Worm (Caenorhabditis elegans) whole organism, late embryonic: ENCODE data around the gene C42D4.13.

Source experiments
- ceh-14 ChIP-seq: sonication (generic microtip); optimal IDR thresholded peaks from 2 replicates; lab custom pipeline; 2016; ENCODE audit warnings: missing genotype, missing genetic modification characterization, missing compliant biosample characterization
- ceh-22 ChIP-seq: sonication (generic microtip); optimal IDR thresholded peaks from 2 replicates; lab custom pipeline; 2017; ENCODE audit warnings: missing biosample characterization, missing genetic modification characterization
- elt-4 ChIP-seq: sonication (generic microtip); optimal IDR thresholded peaks from 2 replicates; lab custom pipeline; 2016; ENCODE audit warnings: missing genetic modification characterization, missing compliant biosample characterization
- fkh-10 ChIP-seq: fragments of 150-350 bp; optimal IDR thresholded peaks from 2 replicates; lab custom pipeline; 2014; ENCODE audit warnings: missing biosample characterization, missing genetic modification reagents, missing genetic modification characterization
- gmeb-2 ChIP-seq: sonication (generic microtip); optimal IDR thresholded peaks from 2 replicates; lab custom pipeline; 2016; ENCODE audit warnings: missing genetic modification characterization, inconsistent platforms, missing compliant biosample characterization
- hlh-30 ChIP-seq: sonication (generic microtip); optimal IDR thresholded peaks from 2 replicates; lab custom pipeline; 2017; ENCODE audit warnings: antibody characterized with exemption, missing genetic modification characterization, missing compliant biosample characterization; ENCODE audit not compliant: insufficient read depth
- madf-2 ChIP-seq: sonication (generic microtip); optimal IDR thresholded peaks from 2 replicates; lab custom pipeline; 2017; ENCODE audit warnings: missing genetic modification characterization, missing compliant biosample characterization
- nfya-1 ChIP-seq: sonication (generic microtip); optimal IDR thresholded peaks from 2 replicates; lab custom pipeline; 2017; ENCODE audit warnings: missing genetic modification characterization, mild to moderate bottlenecking, missing compliant biosample characterization, antibody characterized with exemption, moderate library complexity
- odd-2 ChIP-seq: sonication (generic microtip); optimal IDR thresholded peaks from 2 replicates; lab custom pipeline; 2017; ENCODE audit warnings: antibody characterized with exemption, mild to moderate bottlenecking, missing genetic modification characterization, missing compliant biosample characterization
- pax-1 ChIP-seq: fragments of 150-350 bp; optimal IDR thresholded peaks from 2 replicates; lab custom pipeline; 2014; ENCODE audit warnings: missing biosample characterization, missing genetic modification characterization
- pqm-1 ChIP-seq: sonication (generic microtip); optimal IDR thresholded peaks from 2 replicates; lab custom pipeline; 2016; ENCODE audit warnings: missing genetic modification characterization, missing compliant biosample characterization
- pros-1 ChIP-seq: fragments of 150-350 bp; optimal IDR thresholded peaks from 2 replicates; lab custom pipeline; 2014; ENCODE audit warnings: missing biosample characterization, missing genetic modification reagents, missing genetic modification characterization
- unc-3 ChIP-seq, 2 experiments: fragments of 200-800 bp in 1 of 2; sonication (Bioruptor generic) in 1 of 2; sonication (generic microtip) in 1 of 2; conservative IDR thresholded peaks in 1 of 2; optimal IDR thresholded peaks in 1 of 2; 2 replicates each; pipeline versions ENCODE4 v1.3.6 to Lab custom; 2016 to 2022; ENCODE audit warnings: missing compliant biosample characterization in 2 of 2, missing genetic modification characterization in 2 of 2, missing genetic modification reagents in 1 of 2
- ztf-16 ChIP-seq: sonication (generic microtip); optimal IDR thresholded peaks from 2 replicates; lab custom pipeline; 2017; ENCODE audit warnings: missing genetic modification characterization, missing compliant biosample characterization

Gene C42D4.13

ce11 chrIV:7149020-7149601 lies 38.8 kb downstream of the C42D4.13 start, which contains the start of gene C34D4.4:
Gene C34D4.4, plus strand, starts transcription at chrIV:7149361.
- TF ChIP-seq nfya-1 (tag; lab: Kevin White, UChicago) (peak; percentile 16), ztf-16 (no peak), ceh-14 (tag; lab: Kevin White, UChicago) (no peak)
- TF ChIP-seq, all 69 proteins: peak for 1

- TF ChIP-seq pax-1, result no peak
- peak; percentile 2 for TF ChIP-seq nfya-1 (tag; lab: Kevin White, UChicago)
- peak; percentile 55 for TF ChIP-seq hlh-30 (tag; lab: Kevin White, UChicago)
Observed at ce11 chrIV:7147722-7148121, 40.2 kb downstream of the C42D4.13 start.

- TF ChIP-seq hlh-30 (tag; lab: Kevin White, UChicago), result peak; percentile 19
- no peak for TF ChIP-seq elt-4 (tag; lab: Kevin White, UChicago)
Observed at ce11 chrIV:7144670-7145257, 43.2 kb downstream of the C42D4.13 start, which contains the start of gene hecd-1. Gene hecd-1, minus strand, starts transcription at chrIV:7144720.

ce11 chrIV:7139143-7139542 lies 48.8 kb downstream of the C42D4.13 start:
- no peak for TF ChIP-seq unc-3 (GFP tag; conservative IDR thresholded peaks at IDR 0.05; lab: Robert Waterston, UW)
- no peak for TF ChIP-seq unc-3 (tag; optimal IDR thresholded peaks at IDR 0.05; lab: Kevin White, UChicago)
- TF ChIP-seq fkh-10, result no peak
- no peak for TF ChIP-seq madf-2 (tag; lab: Kevin White, UChicago)
- no peak for TF ChIP-seq gmeb-2 (tag; lab: Kevin White, UChicago)
- TF ChIP-seq nfya-1 (tag; lab: Kevin White, UChicago), result no peak
- no peak for TF ChIP-seq pqm-1 (tag; lab: Kevin White, UChicago)
- TF ChIP-seq ceh-14 (tag; lab: Kevin White, UChicago), result no peak
- no peak for TF ChIP-seq odd-2 (tag; lab: Kevin White, UChicago)
- no peak for TF ChIP-seq pros-1 (tag; lab: Kevin White, UChicago)
- no peak for TF ChIP-seq ceh-22 (tag; lab: Kevin White, UChicago)
